Fruit fly (Drosophila melanogaster): ENCODE data around the gene Mur29B.

The Mur29B gene

DNA sequence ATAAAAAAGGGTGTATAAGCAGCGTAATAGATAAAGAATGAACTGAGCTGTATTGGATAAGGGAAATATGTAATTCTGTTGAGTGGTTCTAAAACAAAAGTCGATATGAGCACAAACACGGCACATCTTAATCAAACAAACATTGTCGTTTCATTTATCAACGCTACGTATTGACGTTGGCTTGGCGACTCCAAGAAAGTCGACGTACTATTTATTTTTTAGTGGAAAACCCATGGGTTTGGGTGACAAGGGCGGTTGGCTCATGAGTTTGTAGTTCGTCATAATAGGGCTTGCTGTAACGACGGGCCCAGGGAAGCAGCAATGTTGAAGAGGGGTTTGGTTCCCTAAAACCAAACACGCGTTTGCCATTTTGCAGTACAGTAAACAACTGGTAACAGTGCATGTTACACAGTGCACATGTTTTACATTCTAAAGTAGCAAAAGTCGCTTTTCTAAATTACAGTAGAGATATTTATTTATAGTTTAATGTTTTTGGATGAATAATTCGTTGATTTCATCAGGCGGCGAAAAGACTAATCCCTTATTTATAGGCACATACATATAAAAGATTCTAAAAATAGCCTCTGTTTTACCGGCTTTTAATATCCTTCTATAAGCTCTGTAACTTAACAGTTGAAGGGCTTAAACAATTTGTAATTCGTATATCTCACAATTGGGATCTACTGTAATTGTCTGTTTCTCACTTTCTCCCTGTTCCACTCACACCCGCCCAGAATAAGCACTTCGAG lies 9.4 kb downstream of the Mur29B start (continued):
- TF ChIP-seq CG12391 (tag; optimal IDR thresholded peaks at IDR 0.05) (no peak), Oli (tag; optimal IDR thresholded peaks at IDR 0.05) (no peak), kni (GFP tag; optimal IDR thresholded peaks at IDR 0.05) (peak; percentile 46), zfh2 (GFP tag; optimal IDR thresholded peaks at IDR 0.05) (peak; percentile 27), Tbp (GFP tag; optimal IDR thresholded peaks at IDR 0.05) (no peak), Sox102F (GFP tag; optimal IDR thresholded peaks at IDR 0.05) (peak; percentile 20), ham (GFP tag; IDR thresholded peaks at IDR 0.05) (no peak), toy (GFP tag; IDR thresholded peaks at IDR 0.05) (no peak), Bgb (GFP tag; IDR thresholded peaks at IDR 0.05; ENCODE audit: partially characterized antibody) (no peak), Dfd (GFP tag; optimal IDR thresholded peaks at IDR 0.05) (no peak), CG4328 (GFP tag; optimal IDR thresholded peaks at IDR 0.05) (peak; percentile 1), D19A (tag; optimal IDR thresholded peaks at IDR 0.05) (no peak), pzg (GFP tag; optimal IDR thresholded peaks at IDR 0.05) (no peak), CG2678 (tag; optimal IDR thresholded peaks at IDR 0.05) (peak; percentile 52), CG7271 (tag; optimal IDR thresholded peaks at IDR 0.05) (no peak), CG11093 (GFP tag; IDR thresholded peaks at IDR 0.05) (no peak), HLH4C (GFP tag; IDR thresholded peaks at IDR 0.05; ENCODE audit: partially characterized antibody) (no peak), CG11504 (tag; optimal IDR thresholded peaks at IDR 0.05) (no peak), yki (optimal IDR thresholded peaks at IDR 0.05) (no peak), nerfin-2 (GFP tag; IDR thresholded peaks at IDR 0.05; ENCODE audit: partially characterized antibody) (no peak), CG15073 (GFP tag; optimal IDR thresholded peaks at IDR 0.05) (no peak), otp (GFP tag; IDR thresholded peaks at IDR 0.05) (no peak), Stat92E (GFP tag; optimal IDR thresholded peaks at IDR 0.05) (no peak), Adf1 (GFP tag; IDR thresholded peaks at IDR 0.05) (no peak), Hr39 (optimal IDR thresholded peaks at IDR 0.05) (no peak), wor (GFP tag; IDR thresholded peaks at IDR 0.05) (no peak), Taf1 (GFP tag; IDR thresholded peaks at IDR 0.05) (no peak), knrl (GFP tag; IDR thresholded peaks at IDR 0.05; ENCODE audit: partially characterized antibody) (no peak), CG6689 (GFP tag; IDR thresholded peaks at IDR 0.05) (no peak)

DNA sequence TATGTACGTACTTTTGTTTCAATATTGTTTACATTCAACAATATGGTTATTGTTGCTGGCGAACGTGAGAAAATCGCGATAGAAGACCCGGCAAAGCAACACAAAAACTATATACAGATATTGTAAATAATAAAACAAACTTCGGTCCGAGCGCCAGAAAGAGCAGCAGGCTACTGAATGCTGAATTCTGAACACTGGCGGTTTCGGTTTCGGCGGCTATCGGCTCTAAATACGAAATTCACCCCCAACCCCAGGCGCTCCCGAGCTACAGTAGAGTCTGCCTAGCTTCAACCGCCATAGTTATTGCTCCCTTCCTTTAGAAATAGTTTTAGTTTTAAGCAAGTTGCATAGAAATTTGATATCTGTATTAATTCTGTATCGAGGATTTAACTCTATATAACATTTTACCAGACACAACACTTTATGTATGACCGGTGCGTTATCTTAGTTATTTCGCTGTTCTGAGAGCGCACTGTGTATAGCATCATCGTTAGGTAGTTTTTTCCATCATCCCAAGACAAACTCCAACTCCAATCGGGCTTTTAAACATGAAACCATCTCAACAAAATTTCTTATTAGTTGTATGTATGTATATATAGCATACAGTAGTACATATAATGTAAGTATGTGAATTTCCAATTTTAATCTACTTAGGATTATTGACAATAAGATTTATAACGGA lies 10.4 kb downstream of the Mur29B start, which contains the start of gene CG7627:
CG7627 (minus strand) TSS at position 197 of the 682 bp plus-strand sequence.
- TF ChIP-seq CG4404 (GFP tag; IDR thresholded peaks at IDR 0.05), result peak; percentile 78
- TF ChIP-seq sim (GFP tag; IDR thresholded peaks at IDR 0.05), result peak; percentile 57
- TF ChIP-seq CG12744 (GFP tag; optimal IDR thresholded peaks at IDR 0.05), result peak; percentile 6
- peak; percentile 48; the same call in 1 of the 2 replicates for TF ChIP-seq bbx (GFP tag; IDR thresholded peaks at IDR 0.05; ENCODE audit: partially characterized antibody)
- peak; percentile 45 for TF ChIP-seq CG13624 (GFP tag; optimal IDR thresholded peaks at IDR 0.05)
- TF ChIP-seq gt (GFP tag; IDR thresholded peaks at IDR 0.05), result no peak
- TF ChIP-seq Nf-YC (tag; optimal IDR thresholded peaks at IDR 0.05), result peak; percentile 55
- no peak for TF ChIP-seq MESR4 (GFP tag; optimal IDR thresholded peaks at IDR 0.05)
- peak; percentile 43 for TF ChIP-seq CG33557 (GFP tag; optimal IDR thresholded peaks at IDR 0.05)
- TF ChIP-seq Deaf1 (tag; optimal IDR thresholded peaks at IDR 0.05), result peak; percentile 97
- TF ChIP-seq Oaz (GFP tag; IDR thresholded peaks at IDR 0.05), result peak; percentile 48; the same call in 1 of the 2 replicates
- peak; percentile 72; the same call in 2 of the 3 replicates for TF ChIP-seq CG11695 (GFP tag; IDR thresholded peaks at IDR 0.05)
- no peak for TF ChIP-seq hkb (optimal IDR thresholded peaks at IDR 0.05)
- TF ChIP-seq hkb (GFP tag; IDR thresholded peaks at IDR 0.05), result peak; percentile 84
- TF ChIP-seq az2 (GFP tag; optimal IDR thresholded peaks at IDR 0.05), result peak; percentile 70
- peak; percentile 61 for TF ChIP-seq CG8924 (tag; optimal IDR thresholded peaks at IDR 0.05)
- TF ChIP-seq CG2129 (GFP tag; IDR thresholded peaks at IDR 0.05; ENCODE audit: partially characterized antibody), result no peak
- no peak for TF ChIP-seq en (GFP tag; optimal IDR thresholded peaks at IDR 0.05)
- peak; percentile 62 for TF ChIP-seq Hr3 (GFP tag; optimal IDR thresholded peaks at IDR 0.05)
- TF ChIP-seq CG3847 (GFP tag; IDR thresholded peaks at IDR 0.05), result peak; percentile 74
- peak; percentile 82 for TF ChIP-seq zfh1 (GFP tag; IDR thresholded peaks at IDR 0.05)
- TF ChIP-seq CG12236 (GFP tag; optimal IDR thresholded peaks at IDR 0.05), result no peak
